Worm (Caenorhabditis elegans): ENCODE results near the gene C49C3.8.

The C49C3.8 gene

DNA sequence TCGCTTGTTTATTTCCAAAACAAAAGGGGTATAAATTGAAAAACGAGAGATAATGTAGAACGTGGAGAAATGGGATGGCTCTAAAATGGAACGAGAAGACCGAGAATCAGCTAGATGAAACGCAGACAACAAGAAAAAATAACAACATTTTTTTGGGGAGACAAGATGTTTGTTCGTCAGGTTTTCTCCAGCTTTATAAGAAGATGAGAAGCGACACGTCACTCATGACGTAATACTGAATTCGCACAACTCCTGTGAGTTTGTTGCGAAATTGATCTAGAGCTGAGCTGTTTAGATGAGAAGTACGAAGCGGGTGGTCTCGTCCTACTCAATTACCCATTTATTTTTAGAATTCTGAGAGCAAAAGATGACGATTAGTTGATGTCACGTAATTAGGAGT, 49.7 kb upstream of the C49C3.8 start (continued):
- TF ChIP-seq lin-35 (GFP tag; optimal IDR thresholded peaks at IDR 0.05): peak in 1 of 2 experiments; percentile 4
- no peak for TF ChIP-seq C16A3.4 (tag; optimal IDR thresholded peaks at IDR 0.05)
- no peak for TF ChIP-seq F16B12.6 (tag; optimal IDR thresholded peaks at IDR 0.05)
- no peak for TF ChIP-seq hpl-2 (GFP tag; optimal IDR thresholded peaks at IDR 0.05)
- no peak for TF ChIP-seq ztf-11 (tag; optimal IDR thresholded peaks at IDR 0.05)
- TF ChIP-seq ets-5 (GFP tag; IDR thresholded peaks at IDR 0.05): no peak
- TF ChIP-seq dpl-1 (GFP tag; optimal IDR thresholded peaks at IDR 0.05): no peak
- TF ChIP-seq Y116A8C.19 (tag; optimal IDR thresholded peaks at IDR 0.05; ENCODE audit: borderline replicate concordance): no peak
- no peak for TF ChIP-seq grh-1 (GFP tag; IDR thresholded peaks at IDR 0.05)
- no peak for TF ChIP-seq irx-1 (tag; optimal IDR thresholded peaks at IDR 0.05)
- TF ChIP-seq ceh-63 (GFP tag; optimal IDR thresholded peaks at IDR 0.05): no peak
- TF ChIP-seq egl-13 (tag; optimal IDR thresholded peaks at IDR 0.05): peak; percentile 65
- TF ChIP-seq efl-3 (GFP tag; optimal IDR thresholded peaks at IDR 0.05): no peak
- no peak for TF ChIP-seq rnt-1 (tag; optimal IDR thresholded peaks at IDR 0.05)
- TF ChIP-seq mdl-1 (tag; optimal IDR thresholded peaks at IDR 0.05): no peak
- no peak for TF ChIP-seq vab-15 (tag; optimal IDR thresholded peaks at IDR 0.05)
- no peak for TF ChIP-seq nhr-77 (tag; optimal IDR thresholded peaks at IDR 0.05)
- TF ChIP-seq fos-1 (tag; optimal IDR thresholded peaks at IDR 0.05): no peak
- no peak for TF ChIP-seq alr-1 (tag; optimal IDR thresholded peaks at IDR 0.05; ENCODE audit: borderline replicate concordance)
- TF ChIP-seq snu-23 (GFP tag; optimal IDR thresholded peaks at IDR 0.05): peak; percentile 11
- peak; percentile 76 for TF ChIP-seq lin-14 (GFP tag; optimal IDR thresholded peaks at IDR 0.05)
- TF ChIP-seq lir-3 (tag; optimal IDR thresholded peaks at IDR 0.05; ENCODE audit: poor library complexity): no peak
- no peak for TF ChIP-seq lin-15B (tag; optimal IDR thresholded peaks at IDR 0.05)
- TF ChIP-seq ceh-88 (GFP tag; IDR thresholded peaks at IDR 0.05): no peak
- no peak for TF ChIP-seq elt-2 (tag; optimal IDR thresholded peaks at IDR 0.05)
- no peak for TF ChIP-seq mab-9 (GFP tag; IDR thresholded peaks at IDR 0.05)
- TF ChIP-seq ztf-4 (tag; optimal IDR thresholded peaks at IDR 0.05): no peak
- no peak for TF ChIP-seq fkh-4 (tag; optimal IDR thresholded peaks at IDR 0.05; ENCODE audit: borderline replicate concordance)
- TF ChIP-seq pag-3 (tag; optimal IDR thresholded peaks at IDR 0.05; ENCODE audit: borderline replicate concordance, insufficient read depth): no peak
- no peak for TF ChIP-seq nhr-11 (tag; optimal IDR thresholded peaks at IDR 0.05)
- no peak for TF ChIP-seq aha-1 (tag; optimal IDR thresholded peaks at IDR 0.05)
- peak; percentile 63 for TF ChIP-seq mef-2 (tag; optimal IDR thresholded peaks at IDR 0.05)
- TF ChIP-seq nhr-237 (tag; optimal IDR thresholded peaks at IDR 0.05): no peak
- TF ChIP-seq nhr-12 (tag; optimal IDR thresholded peaks at IDR 0.05): no peak
- no peak for TF ChIP-seq mep-1 (tag; optimal IDR thresholded peaks at IDR 0.05)
- TF ChIP-seq sptf-1 (tag; optimal IDR thresholded peaks at IDR 0.05): no peak
- no peak for TF ChIP-seq jun-1 (tag; optimal IDR thresholded peaks at IDR 0.05)
- no peak for TF ChIP-seq skn-1 (tag; optimal IDR thresholded peaks at IDR 0.05)

DNA sequence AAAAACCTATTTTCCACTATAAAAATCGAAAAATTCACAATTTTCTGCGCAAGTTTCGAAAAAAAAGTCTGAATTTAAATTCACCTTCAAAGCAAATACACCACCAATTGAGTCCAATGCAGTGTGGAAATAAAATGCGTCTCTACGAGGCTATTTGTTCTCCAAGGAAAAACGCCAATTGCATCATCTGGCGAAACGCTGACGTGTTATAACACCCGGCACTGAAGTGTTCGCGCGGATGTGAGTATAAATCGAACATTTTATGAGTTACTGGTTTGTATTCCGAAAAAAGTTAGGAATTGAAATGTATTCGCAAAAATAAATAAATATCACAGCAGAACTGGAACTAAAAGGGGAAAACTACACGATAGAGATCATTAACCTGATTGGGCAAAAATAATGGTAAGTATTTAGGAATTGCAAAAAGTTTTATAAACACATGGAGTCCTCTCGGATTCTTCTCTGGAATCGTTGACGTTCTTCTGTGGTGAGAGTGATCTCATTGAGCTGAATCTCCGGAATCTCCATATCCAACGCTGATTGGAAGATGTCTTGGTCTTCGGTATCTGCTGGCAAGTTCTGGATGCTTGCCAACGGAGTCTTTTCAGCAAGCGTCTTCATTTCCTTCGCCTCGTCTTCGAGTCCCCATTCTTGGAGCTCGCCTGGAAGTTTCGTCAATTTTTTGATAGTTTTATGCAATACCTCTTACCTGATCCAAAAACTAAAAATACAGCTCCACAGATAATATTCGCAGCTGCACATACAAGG, 46.9 kb upstream of the C49C3.8 start, which contains the start of gene zipt-7.1:
zipt-7.1 (minus strand) TSS at position 232 of the 768 bp plus-strand sequence.
- TF ChIP-seq hlh-17 (GFP tag; optimal IDR thresholded peaks at IDR 0.05; ENCODE audit: borderline replicate concordance) (no peak), C04F5.9 (tag; optimal IDR thresholded peaks at IDR 0.05) (no peak), tbx-2 (tag; optimal IDR thresholded peaks at IDR 0.05) (no peak), efl-1 (optimal IDR thresholded peaks at IDR 0.05) (no peak), efl-1 (GFP tag; optimal IDR thresholded peaks at IDR 0.05 in 1 of 2) (peak in 1 of 2 experiments; percentile 57), xbp-1 (tag; optimal IDR thresholded peaks at IDR 0.05) (peak; percentile 58), elt-3 (tag; optimal IDR thresholded peaks at IDR 0.05) (no peak), tlp-1 (tag; optimal IDR thresholded peaks at IDR 0.05) (no peak), nhr-47 (tag; optimal IDR thresholded peaks at IDR 0.05) (no peak), zip-4 (GFP tag; optimal IDR thresholded peaks at IDR 0.05) (no peak), nhr-19 (GFP tag; conservative IDR thresholded peaks at IDR 0.05) (no peak), Y116A8C.19 (tag; optimal IDR thresholded peaks at IDR 0.05; ENCODE audit: borderline replicate concordance) (no peak)
